Fruit fly (Drosophila melanogaster): ENCODE results near the gene CG16956.

DNA sequence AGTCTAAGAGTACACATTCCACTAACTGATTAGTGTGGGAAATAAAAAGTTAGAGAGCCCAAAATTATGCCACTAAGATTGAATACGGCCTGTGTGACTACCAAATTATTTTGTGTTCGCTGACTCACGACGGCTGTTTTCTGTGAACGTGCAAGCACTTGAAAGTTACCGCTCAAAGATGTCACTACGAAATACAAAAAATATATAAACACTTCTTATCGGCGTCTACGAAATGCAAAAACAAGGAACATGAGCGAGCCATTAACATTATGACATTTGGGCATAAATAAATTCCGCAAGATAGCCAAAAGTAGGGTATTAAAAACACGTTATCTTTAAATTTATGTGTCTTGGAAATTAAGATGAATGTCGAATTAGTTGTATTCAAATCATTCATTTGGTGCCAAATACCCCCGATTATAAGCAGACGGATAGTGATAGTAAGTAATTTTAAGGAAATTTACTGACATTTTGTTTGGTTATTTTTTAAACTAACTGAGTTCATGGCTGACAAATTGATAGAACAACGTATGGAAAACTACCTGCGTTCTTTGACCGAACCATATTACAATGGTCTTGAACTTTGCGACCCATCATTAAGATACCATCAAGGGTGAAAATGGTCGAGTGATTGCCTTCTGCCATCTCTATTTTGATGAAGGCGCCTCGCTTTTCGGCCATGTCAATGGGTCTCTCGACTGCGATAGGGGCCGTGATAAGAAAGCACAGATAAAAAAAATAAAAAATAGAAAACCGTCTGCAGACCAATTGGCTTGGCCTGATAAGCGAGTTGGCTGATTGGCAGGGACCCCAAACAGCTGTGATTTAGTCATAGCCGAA is 20.6 kb upstream of the CG16956 start, which contains the start of gene Tehao:
- no peak for TF ChIP-seq Dll (optimal IDR thresholded peaks at IDR 0.05)
- no peak for TF ChIP-seq CG8478 (optimal IDR thresholded peaks at IDR 0.05)

Measured in whole organism.